Worm (Caenorhabditis elegans): Measurements from ENCODE around the gene math-5.

Gene math-5

ce11 chrII:1921018-1921417 lies 38.4 kb upstream of the math-5 start, which contains the start of gene bath-7:
Gene bath-7 (minus strand): TSS chrII:1921118.
- TF ChIP-seq efl-1 (optimal IDR thresholded peaks at IDR 0.05) (no peak), efl-1 (GFP tag; optimal IDR thresholded peaks at IDR 0.05 in 1 of 2) (peak in 1 of 2 experiments; percentile 62), fkh-8 (tag; optimal IDR thresholded peaks at IDR 0.05) (no peak)

DNA sequence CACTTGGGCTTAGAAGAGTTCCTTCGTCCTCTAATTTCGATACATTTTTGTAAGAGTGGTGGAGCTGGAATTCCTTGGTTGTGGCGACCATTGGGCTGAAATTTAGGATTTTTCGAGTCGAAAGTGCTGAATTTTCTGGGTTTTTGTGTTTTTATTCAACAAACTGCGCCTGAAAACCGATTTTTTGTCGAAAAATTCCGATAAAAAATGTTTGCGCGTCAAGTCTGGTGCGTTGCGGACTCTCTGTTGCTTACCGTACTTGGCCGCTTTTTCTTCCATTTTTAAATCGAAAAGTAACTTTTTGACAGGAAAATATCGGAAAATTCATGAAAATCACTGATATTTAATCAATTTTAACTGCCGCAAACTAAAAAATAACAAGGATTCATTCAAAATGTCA lies 35.3 kb upstream of the math-5 start, which contains the start of gene bath-4:
Gene bath-4, minus strand, starts transcription at position 101 of the 400 bp plus-strand sequence.
- TF ChIP-seq unc-30 (tag; optimal IDR thresholded peaks at IDR 0.05), result no peak
- TF ChIP-seq unc-86 (tag; optimal IDR thresholded peaks at IDR 0.05), result no peak
- no peak for TF ChIP-seq pqm-1 (tag; optimal IDR thresholded peaks at IDR 0.05)
- no peak for TF ChIP-seq nhr-12 (tag; optimal IDR thresholded peaks at IDR 0.05)
- TF ChIP-seq nhr-76 (tag; optimal IDR thresholded peaks at IDR 0.05), result no peak
- no peak for TF ChIP-seq alr-1 (tag; optimal IDR thresholded peaks at IDR 0.05; ENCODE audit: borderline replicate concordance)
- no peak for TF ChIP-seq aha-1 (tag; optimal IDR thresholded peaks at IDR 0.05)
- no peak for TF ChIP-seq efl-1 (optimal IDR thresholded peaks at IDR 0.05)
- no peak for TF ChIP-seq efl-1 (GFP tag; optimal IDR thresholded peaks at IDR 0.05 in 1 of 2)
- TF ChIP-seq sox-4 (tag; optimal IDR thresholded peaks at IDR 0.05), result no peak
- no peak for TF ChIP-seq nhr-237 (tag; optimal IDR thresholded peaks at IDR 0.05)
- TF ChIP-seq unc-62 (GFP tag; optimal IDR thresholded peaks at IDR 0.05), result no peak
- no peak for TF ChIP-seq snu-23 (GFP tag; optimal IDR thresholded peaks at IDR 0.05)
- TF ChIP-seq F16B12.6 (tag; optimal IDR thresholded peaks at IDR 0.05), result no peak
- TF ChIP-seq lin-39 (tag; optimal IDR thresholded peaks at IDR 0.05), result no peak
- TF ChIP-seq aly-2 (tag; optimal IDR thresholded peaks at IDR 0.05), result no peak
- no peak for TF ChIP-seq dpl-1 (GFP tag; optimal IDR thresholded peaks at IDR 0.05)
- TF ChIP-seq nhr-90 (tag; optimal IDR thresholded peaks at IDR 0.05; ENCODE audit: poor library complexity), result no peak
- no peak for TF ChIP-seq snpc-4 (tag; optimal IDR thresholded peaks at IDR 0.05)
- no peak for TF ChIP-seq C34B4.2 (tag; optimal IDR thresholded peaks at IDR 0.05)
- TF ChIP-seq mdl-1 (tag; optimal IDR thresholded peaks at IDR 0.05), result no peak

DNA sequence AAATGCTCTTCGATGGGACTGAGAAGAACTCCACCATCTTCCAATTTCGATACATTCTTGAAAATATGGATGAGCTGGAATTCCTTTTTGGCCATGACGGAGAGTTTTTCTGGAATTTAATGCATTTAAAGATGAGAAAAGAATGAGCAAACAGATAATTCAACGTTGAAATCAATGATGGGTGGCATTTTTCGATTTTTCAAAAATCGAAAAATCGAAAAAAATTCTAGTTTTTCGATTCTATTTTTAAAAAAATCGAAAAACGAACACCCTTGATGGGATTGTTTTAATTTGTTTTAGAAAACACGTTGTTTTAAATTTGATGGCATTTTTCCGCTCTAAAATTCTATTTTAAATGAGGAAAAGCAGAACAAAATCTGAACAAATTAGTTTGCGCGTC lies 30.1 kb upstream of the math-5 start, which contains the start of gene math-31:
Gene math-31, minus strand, starts transcription at position 101 of the 400 bp plus-strand sequence.
- TF ChIP-seq aly-2 (tag; optimal IDR thresholded peaks at IDR 0.05) (no peak), egl-13 (tag; optimal IDR thresholded peaks at IDR 0.05) (no peak), zip-4 (GFP tag; optimal IDR thresholded peaks at IDR 0.05) (no peak), nhr-19 (GFP tag; conservative IDR thresholded peaks at IDR 0.05) (no peak), ama-1 (optimal IDR thresholded peaks at IDR 0.05) (no peak), nhr-85 (tag) (no peak), lin-14 (GFP tag; optimal IDR thresholded peaks at IDR 0.05) (no peak), unc-30 (tag; optimal IDR thresholded peaks at IDR 0.05) (no peak), nhr-71 (tag; optimal IDR thresholded peaks at IDR 0.05) (no peak), nhr-84 (tag; optimal IDR thresholded peaks at IDR 0.05) (no peak)

ce11 chrII:1905104-1905503 lies 22.5 kb upstream of the math-5 start, which contains the start of gene math-22:
Gene math-22 (plus strand): TSS chrII:1905404.
- TF ChIP-seq hpl-2 (GFP tag; optimal IDR thresholded peaks at IDR 0.05) (no peak), ets-5 (GFP tag; IDR thresholded peaks at IDR 0.05) (no peak)

DNA sequence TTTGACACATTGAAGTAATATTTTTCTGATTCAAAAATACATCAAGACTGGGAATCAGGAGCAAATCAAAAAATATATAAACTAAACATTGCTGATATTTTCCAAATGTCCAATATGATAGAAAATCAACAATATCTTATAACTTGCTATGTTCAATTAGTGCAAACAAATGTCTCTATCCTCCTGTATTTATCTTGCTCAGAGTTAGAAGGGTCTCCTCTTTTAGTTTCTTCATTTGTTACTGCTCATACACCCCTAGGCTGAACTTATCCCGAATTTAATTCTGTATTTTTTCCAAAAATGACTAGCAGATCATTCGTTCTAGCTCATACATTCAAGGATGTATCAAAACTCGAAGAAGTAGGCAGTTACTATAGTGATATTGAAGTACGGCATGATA lies 19.4 kb upstream of the math-5 start, which contains the start of gene math-23:
Gene math-23, plus strand, starts transcription at position 301 of the 400 bp plus-strand sequence.
- no peak for TF ChIP-seq aha-1 (tag; optimal IDR thresholded peaks at IDR 0.05)
- no peak for TF ChIP-seq ztf-11 (tag; optimal IDR thresholded peaks at IDR 0.05)
- no peak for TF ChIP-seq blmp-1 (tag; optimal IDR thresholded peaks at IDR 0.05)
- TF ChIP-seq unc-30 (tag; optimal IDR thresholded peaks at IDR 0.05), result no peak
- no peak for TF ChIP-seq nhr-11 (tag; optimal IDR thresholded peaks at IDR 0.05)
- no peak for TF ChIP-seq sptf-1 (tag; optimal IDR thresholded peaks at IDR 0.05)
- no peak for TF ChIP-seq nhr-84 (tag; optimal IDR thresholded peaks at IDR 0.05)
- TF ChIP-seq nhr-90 (tag; optimal IDR thresholded peaks at IDR 0.05; ENCODE audit: poor library complexity), result no peak
- no peak for TF ChIP-seq alr-1 (tag; optimal IDR thresholded peaks at IDR 0.05; ENCODE audit: borderline replicate concordance)
- no peak for TF ChIP-seq hlh-17 (GFP tag; optimal IDR thresholded peaks at IDR 0.05; ENCODE audit: borderline replicate concordance)
- TF ChIP-seq xbp-1 (tag; optimal IDR thresholded peaks at IDR 0.05), result no peak
- no peak for TF ChIP-seq hpl-2 (GFP tag; optimal IDR thresholded peaks at IDR 0.05)
- TF ChIP-seq hlh-4 (tag; optimal IDR thresholded peaks at IDR 0.05), result no peak
- TF ChIP-seq C04F5.9 (tag; optimal IDR thresholded peaks at IDR 0.05), result no peak
- no peak for TF ChIP-seq ceh-82 (tag; optimal IDR thresholded peaks at IDR 0.05)

Measured in whole organism, L1 larva.